Worm (Caenorhabditis elegans): ENCODE results near the gene C33G8.2.

Gene C33G8.2

DNA sequence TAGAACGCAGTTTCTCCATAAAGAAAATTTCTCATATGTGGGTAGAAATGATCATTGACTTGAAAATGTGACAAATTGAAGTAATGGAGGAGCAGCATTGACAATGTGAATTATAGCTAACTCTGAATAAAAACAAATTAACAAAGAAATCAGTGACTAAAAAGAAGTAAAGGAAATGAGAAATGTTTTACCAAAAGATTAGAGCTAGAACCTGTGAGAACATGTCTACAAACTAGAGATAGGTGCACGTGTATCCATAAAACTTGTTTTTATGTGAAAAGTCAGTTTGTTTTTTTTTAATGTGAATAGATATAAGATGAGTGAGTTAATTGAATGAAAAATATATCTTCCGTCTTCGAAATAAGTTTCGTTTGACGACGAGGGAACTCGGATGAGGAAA is 30.5 kb upstream of the C33G8.2 start, which contains the start of gene sre-12:
Gene sre-12 (minus strand): TSS at position 101 of the 400 bp plus-strand sequence.
- TF ChIP-seq pax-3 (tag; optimal IDR thresholded peaks at IDR 0.05) (no peak), nhr-85 (tag) (no peak), alr-1 (tag; optimal IDR thresholded peaks at IDR 0.05; ENCODE audit: borderline replicate concordance) (no peak), isw-1 (GFP tag; IDR thresholded peaks at IDR 0.05) (no peak), skn-1 (tag; optimal IDR thresholded peaks at IDR 0.05) (no peak), unc-30 (tag; optimal IDR thresholded peaks at IDR 0.05) (no peak), C16A3.4 (tag; optimal IDR thresholded peaks at IDR 0.05) (no peak), mab-9 (GFP tag; IDR thresholded peaks at IDR 0.05) (no peak), C34B4.2 (tag; optimal IDR thresholded peaks at IDR 0.05) (no peak), fkh-4 (tag; optimal IDR thresholded peaks at IDR 0.05; ENCODE audit: borderline replicate concordance) (no peak)

DNA sequence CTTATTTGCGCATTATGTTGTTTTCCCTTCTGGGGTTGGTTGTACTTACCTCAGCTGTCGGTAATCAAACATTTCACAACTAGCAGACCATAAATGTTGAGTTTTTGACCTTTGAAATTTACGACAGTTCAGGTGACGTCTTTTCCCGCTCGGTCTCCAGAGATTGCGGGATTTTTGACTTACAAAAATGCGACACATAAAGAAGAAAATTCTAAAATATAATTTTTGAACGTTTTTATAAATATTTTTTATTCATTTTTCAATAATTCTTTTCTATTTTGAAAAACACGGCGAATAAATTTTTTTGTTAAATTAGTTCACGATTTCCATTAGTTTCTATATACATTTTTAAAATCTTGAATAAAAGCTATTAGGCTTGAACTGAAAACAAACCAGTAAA is 26.7 kb upstream of the C33G8.2 start, which contains the start of gene nhr-161:
Gene nhr-161 (minus strand): TSS at position 101 of the 400 bp plus-strand sequence.
- no peak for TF ChIP-seq ama-1 (optimal IDR thresholded peaks at IDR 0.05)
- TF ChIP-seq pax-3 (tag; optimal IDR thresholded peaks at IDR 0.05): no peak
- TF ChIP-seq nhr-84 (tag; optimal IDR thresholded peaks at IDR 0.05): no peak
- TF ChIP-seq unc-86 (tag; optimal IDR thresholded peaks at IDR 0.05): no peak
- no peak for TF ChIP-seq zip-4 (GFP tag; optimal IDR thresholded peaks at IDR 0.05)

DNA sequence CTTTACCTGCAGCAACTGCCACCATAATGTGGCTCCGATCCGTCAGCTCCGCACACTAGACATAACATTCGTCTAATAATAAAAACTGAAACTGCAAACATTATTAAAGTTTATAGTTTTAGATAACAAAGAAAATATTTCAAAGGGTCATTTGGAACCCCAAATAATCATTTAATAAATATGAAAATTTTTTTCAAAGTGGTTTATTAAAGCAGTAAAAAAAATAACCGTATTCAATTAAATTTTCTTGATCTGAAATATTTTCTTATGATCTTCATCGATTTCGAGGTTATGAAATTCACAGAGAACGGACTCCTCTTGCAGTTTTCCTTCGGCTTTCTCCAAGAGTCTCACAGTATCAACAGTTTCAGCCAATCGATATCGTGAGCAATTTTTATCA is 23.6 kb upstream of the C33G8.2 start, which contains the start of gene nhr-163:
Gene nhr-163 (minus strand): TSS at position 101 of the 400 bp plus-strand sequence.
- TF ChIP-seq alr-1 (tag; optimal IDR thresholded peaks at IDR 0.05; ENCODE audit: borderline replicate concordance): no peak
- no peak for TF ChIP-seq nhr-11 (tag; optimal IDR thresholded peaks at IDR 0.05)
- no peak for TF ChIP-seq ceh-8 (GFP tag; optimal IDR thresholded peaks at IDR 0.05)
- no peak for TF ChIP-seq hlh-17 (GFP tag; optimal IDR thresholded peaks at IDR 0.05; ENCODE audit: borderline replicate concordance)
- no peak for TF ChIP-seq nhr-20 (tag; optimal IDR thresholded peaks at IDR 0.05)
- TF ChIP-seq mep-1 (tag; optimal IDR thresholded peaks at IDR 0.05): no peak
- TF ChIP-seq F16B12.6 (tag; optimal IDR thresholded peaks at IDR 0.05): no peak
- TF ChIP-seq sup-37 (GFP tag; optimal IDR thresholded peaks at IDR 0.05): no peak
- TF ChIP-seq irx-1 (tag; optimal IDR thresholded peaks at IDR 0.05): no peak
- TF ChIP-seq dsc-1 (tag; optimal IDR thresholded peaks at IDR 0.05): no peak
- TF ChIP-seq jun-1 (tag; optimal IDR thresholded peaks at IDR 0.05): no peak
- no peak for TF ChIP-seq nhr-237 (tag; optimal IDR thresholded peaks at IDR 0.05)
- TF ChIP-seq swsn-7 (tag; optimal IDR thresholded peaks at IDR 0.05): no peak
- TF ChIP-seq zag-1 (tag; optimal IDR thresholded peaks at IDR 0.05): no peak
- no peak for TF ChIP-seq snu-23 (GFP tag; optimal IDR thresholded peaks at IDR 0.05)

DNA sequence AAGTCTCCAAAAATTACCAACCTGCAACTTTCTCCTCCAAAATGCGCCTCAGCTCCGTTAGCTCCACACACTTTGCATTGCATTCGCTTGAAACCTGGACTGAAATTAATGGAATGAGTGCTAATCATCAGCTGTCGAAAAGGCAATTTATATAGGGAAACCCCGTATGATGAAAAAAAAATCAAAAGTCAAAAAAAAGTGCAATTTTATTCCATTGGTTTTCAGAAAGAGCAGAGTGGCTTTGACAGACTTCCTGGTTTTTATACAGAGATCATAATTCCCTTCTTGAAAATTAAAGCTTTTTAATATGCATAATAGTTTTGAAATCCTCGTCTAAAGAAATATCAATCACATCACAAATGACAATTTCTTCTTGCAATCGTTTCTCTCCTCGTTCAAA is 21.9 kb upstream of the C33G8.2 start, which contains the start of gene nhr-139:
Gene nhr-139 (minus strand): TSS at position 101 of the 400 bp plus-strand sequence.
- TF ChIP-seq fkh-8 (tag; optimal IDR thresholded peaks at IDR 0.05) (no peak), pqm-1 (tag; optimal IDR thresholded peaks at IDR 0.05) (no peak), nhr-19 (GFP tag; conservative IDR thresholded peaks at IDR 0.05) (no peak), isw-1 (GFP tag; IDR thresholded peaks at IDR 0.05) (no peak), efl-3 (GFP tag; optimal IDR thresholded peaks at IDR 0.05) (no peak), hlh-17 (GFP tag; optimal IDR thresholded peaks at IDR 0.05; ENCODE audit: borderline replicate concordance) (no peak), unc-98 (GFP tag; IDR thresholded peaks at IDR 0.05) (no peak), tlp-1 (tag; optimal IDR thresholded peaks at IDR 0.05) (no peak), skn-1 (tag; optimal IDR thresholded peaks at IDR 0.05) (no peak), nhr-90 (tag; optimal IDR thresholded peaks at IDR 0.05; ENCODE audit: poor library complexity) (no peak), hpl-2 (GFP tag; optimal IDR thresholded peaks at IDR 0.05) (no peak), nhr-28 (tag; optimal IDR thresholded peaks at IDR 0.05) (no peak), xbp-1 (tag; optimal IDR thresholded peaks at IDR 0.05) (no peak), mep-1 (tag; optimal IDR thresholded peaks at IDR 0.05) (no peak), dsc-1 (tag; optimal IDR thresholded peaks at IDR 0.05) (no peak), vab-15 (tag; optimal IDR thresholded peaks at IDR 0.05) (no peak), dpl-1 (GFP tag; optimal IDR thresholded peaks at IDR 0.05) (no peak), nhr-11 (tag; optimal IDR thresholded peaks at IDR 0.05) (no peak)

All from whole organism, L1 larva.